Fruit fly (Drosophila melanogaster): ENCODE results near the gene CG12986.
A peak's percentile ranks its signal among the peaks of the same experiment; 100 is the strongest.

Gene CG12986

DNA sequence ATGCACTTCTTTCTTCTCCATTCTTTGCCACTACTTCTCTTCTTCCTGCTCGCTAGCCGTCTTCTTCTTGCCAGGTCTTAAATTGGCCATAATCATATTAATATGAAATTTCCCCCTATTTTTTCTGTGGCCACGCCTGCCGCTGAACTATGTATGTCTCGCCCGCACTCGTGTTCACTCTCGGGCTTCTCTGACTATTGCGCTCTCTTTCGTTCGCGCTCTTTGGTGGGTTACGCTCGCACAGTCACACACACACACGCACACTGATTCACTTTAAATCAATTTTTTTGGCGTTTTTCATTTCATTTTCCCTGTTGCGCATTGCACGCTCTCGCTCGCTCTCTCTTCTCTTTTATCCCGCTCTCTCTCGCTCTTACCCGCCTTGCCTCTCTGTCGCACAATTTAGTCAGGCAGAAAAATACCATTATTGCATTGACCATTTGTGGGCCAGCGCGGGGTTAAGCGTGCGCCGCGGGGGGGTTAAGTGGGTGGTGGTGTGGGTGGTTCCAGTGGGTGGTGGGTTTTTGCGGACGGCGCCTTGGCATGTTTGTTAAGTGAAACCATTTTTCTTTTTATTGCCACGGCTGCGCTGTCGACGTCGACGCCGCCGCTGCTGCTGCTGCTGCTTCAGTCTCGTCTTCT is 30.0 kb downstream of the CG12986 start:
- TF ChIP-seq Nf-YC (tag; optimal IDR thresholded peaks at IDR 0.05), result peak; percentile 98
- peak; percentile 3; the same call in 1 of the 2 replicates for TF ChIP-seq slbo (GFP tag; IDR thresholded peaks at IDR 0.05)
- TF ChIP-seq Ets65A (GFP tag), result peak; percentile 10
- no peak for TF ChIP-seq CG7987 (GFP tag; optimal IDR thresholded peaks at IDR 0.05)
- peak; percentile 63 for TF ChIP-seq cad (GFP tag; optimal IDR thresholded peaks at IDR 0.05)
- TF ChIP-seq nerfin-1 (tag; optimal IDR thresholded peaks at IDR 0.05), result peak; percentile 6
- peak; percentile 17 for TF ChIP-seq Deaf1 (tag; optimal IDR thresholded peaks at IDR 0.05)
- no peak for TF ChIP-seq gce (GFP tag; IDR thresholded peaks at IDR 0.05)
- TF ChIP-seq tll (GFP tag; optimal IDR thresholded peaks at IDR 0.05), result peak in 1 of 2 experiments; percentile 52
- no peak for TF ChIP-seq shn (GFP tag; optimal IDR thresholded peaks at IDR 0.05)
- 0 out of 2 replicates have a peak, but pooled peaks have one; percentile 30 for TF ChIP-seq vvl (GFP tag; IDR thresholded peaks at IDR 0.05)
- no peak for TF ChIP-seq CG18262 (tag; optimal IDR thresholded peaks at IDR 0.05)
- TF ChIP-seq Abd-B (GFP tag; optimal IDR thresholded peaks at IDR 0.05), result peak; percentile 5
- TF ChIP-seq ewg (GFP tag; optimal IDR thresholded peaks at IDR 0.05), result peak; percentile 87
- peak; percentile 35 for TF ChIP-seq oc (tag; optimal IDR thresholded peaks at IDR 0.05)
- TF ChIP-seq crc (GFP tag; optimal IDR thresholded peaks at IDR 0.05), result no peak
- peak; percentile 22; the same call in 1 of the 2 replicates for TF ChIP-seq CG32772 (GFP tag; IDR thresholded peaks at IDR 0.05)
- TF ChIP-seq phol (tag; optimal IDR thresholded peaks at IDR 0.05), result peak; percentile 22
- TF ChIP-seq CG9215 (GFP tag; IDR thresholded peaks at IDR 0.05), result no peak
- TF ChIP-seq CG17186 (GFP tag; optimal IDR thresholded peaks at IDR 0.05), result no peak
- TF ChIP-seq Nf-YA (GFP tag; IDR thresholded peaks at IDR 0.05), result peak; percentile 78; the same call in 1 of the 2 replicates
- peak; percentile 82 for TF ChIP-seq abd-A (tag; optimal IDR thresholded peaks at IDR 0.05)
- TF ChIP-seq CoRest (tag; optimal IDR thresholded peaks at IDR 0.05), result peak; percentile 58
- 0 out of 2 replicates have a peak, but pooled peaks have one; percentile 19 for TF ChIP-seq Scr (GFP tag; IDR thresholded peaks at IDR 0.05; ENCODE audit: partially characterized antibody)
- peak; percentile 88 for TF ChIP-seq sqz (GFP tag; optimal IDR thresholded peaks at IDR 0.05)
- TF ChIP-seq CG15479 (GFP tag; optimal IDR thresholded peaks at IDR 0.05), result peak; percentile 62
- TF ChIP-seq onecut (GFP tag; IDR thresholded peaks at IDR 0.05), result peak; percentile 16
- TF ChIP-seq Lpt (GFP tag; optimal IDR thresholded peaks at IDR 0.05), result no peak
- TF ChIP-seq zen2 (GFP tag; IDR thresholded peaks at IDR 0.05; ENCODE audit: partially characterized antibody), result no peak
- no peak for TF ChIP-seq CG3847 (GFP tag; IDR thresholded peaks at IDR 0.05)
- TF ChIP-seq seq (GFP tag; IDR thresholded peaks at IDR 0.05), result peak; percentile 71
- TF ChIP-seq Adf1 (GFP tag; IDR thresholded peaks at IDR 0.05), result peak; percentile 84
- no peak for TF ChIP-seq CG4820 (GFP tag; optimal IDR thresholded peaks at IDR 0.05)
- TF ChIP-seq H15 (GFP tag; IDR thresholded peaks at IDR 0.05), result no peak
- peak; percentile 55 for TF ChIP-seq Jarid2 (GFP tag; optimal IDR thresholded peaks at IDR 0.05)
- TF ChIP-seq ftz-f1 (GFP tag; optimal IDR thresholded peaks at IDR 0.05), result no peak
- no peak for TF ChIP-seq gem (tag; optimal IDR thresholded peaks at IDR 0.05)
- TF ChIP-seq slp2 (GFP tag; optimal IDR thresholded peaks at IDR 0.05), result no peak
- no peak for TF ChIP-seq otp (GFP tag; IDR thresholded peaks at IDR 0.05)
- peak; percentile 89 for TF ChIP-seq scrt (GFP tag; optimal IDR thresholded peaks at IDR 0.05)
- no peak for TF ChIP-seq CG15269 (tag; optimal IDR thresholded peaks at IDR 0.05)
- peak; percentile 32 for TF ChIP-seq zen (tag; optimal IDR thresholded peaks at IDR 0.05)
- no peak for TF ChIP-seq CG10274 (GFP tag; optimal IDR thresholded peaks at IDR 0.05)
- no peak for TF ChIP-seq danr (GFP tag; IDR thresholded peaks at IDR 0.05)
- peak; percentile 94 for TF ChIP-seq CG8478 (optimal IDR thresholded peaks at IDR 0.05)
- no peak for TF ChIP-seq dpn (GFP tag; optimal IDR thresholded peaks at IDR 0.05)
- no peak for TF ChIP-seq dan (GFP tag; IDR thresholded peaks at IDR 0.05)
- TF ChIP-seq chn (GFP tag; optimal IDR thresholded peaks at IDR 0.05), result peak; percentile 26
- no peak for TF ChIP-seq Dad (GFP tag; optimal IDR thresholded peaks at IDR 0.05)
- peak; percentile 91 for TF ChIP-seq crol (GFP tag; IDR thresholded peaks at IDR 0.05)
